Fruit fly (Drosophila melanogaster): Measurements from ENCODE around the gene Nin.
A peak's percentile ranks its signal among the peaks of the same experiment; 100 is the strongest.

Gene Nin

DNA sequence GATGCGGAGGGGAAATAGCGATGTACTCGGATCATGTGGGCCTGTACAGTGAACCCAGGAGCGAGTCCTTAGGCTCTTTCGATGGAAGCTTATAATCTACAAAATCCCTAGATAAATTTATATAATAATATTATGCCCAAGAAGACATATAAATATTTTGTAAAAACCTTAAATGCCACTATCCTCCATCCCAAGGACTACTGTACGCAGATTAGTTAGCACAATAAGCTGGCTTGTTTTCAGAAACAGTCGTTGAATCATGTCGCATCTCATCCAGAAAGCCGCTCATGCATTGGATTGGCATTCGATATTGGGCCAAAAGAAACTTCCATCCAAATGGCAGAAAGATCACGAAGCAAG is 9.9 kb upstream of the Nin start (continued):
- TF ChIP-seq OdsH (GFP tag; optimal IDR thresholded peaks at IDR 0.05) (peak; percentile 72), CG10631 (GFP tag; optimal IDR thresholded peaks at IDR 0.05) (peak; percentile 82), esn (GFP tag; optimal IDR thresholded peaks at IDR 0.05) (no peak), CG8632 (GFP tag; optimal IDR thresholded peaks at IDR 0.05) (peak; percentile 22), Sox102F (GFP tag; optimal IDR thresholded peaks at IDR 0.05) (no peak), spab (GFP tag; optimal IDR thresholded peaks at IDR 0.05) (peak; percentile 79), fd59A (GFP tag; optimal IDR thresholded peaks at IDR 0.05) (peak; percentile 84), CG34406 (GFP tag; optimal IDR thresholded peaks at IDR 0.05) (peak; percentile 29), Gug (GFP tag; IDR thresholded peaks at IDR 0.05) (no peak), dsx (GFP tag; optimal IDR thresholded peaks at IDR 0.05; ENCODE audit: poor library complexity, severe bottlenecking) (peak; percentile 64), Eip93F (GFP tag; optimal IDR thresholded peaks at IDR 0.05) (no peak), CG16779 (tag; optimal IDR thresholded peaks at IDR 0.05) (no peak), CG11762 (GFP tag; optimal IDR thresholded peaks at IDR 0.05; ENCODE audit: insufficient read depth) (no peak), achi (GFP tag; optimal IDR thresholded peaks at IDR 0.05) (peak; percentile 37), ss (GFP tag; optimal IDR thresholded peaks at IDR 0.05) (peak; percentile 28 to 60), fkh (GFP tag; optimal IDR thresholded peaks at IDR 0.05) (no peak), topi (GFP tag; optimal IDR thresholded peaks at IDR 0.05) (peak; percentile 4), pdm3 (GFP tag; optimal IDR thresholded peaks at IDR 0.05) (peak; percentile 58), CG9139 (GFP tag; optimal IDR thresholded peaks at IDR 0.05) (peak; percentile 48), cyc (GFP tag; optimal IDR thresholded peaks at IDR 0.05) (peak; percentile 20), CG15336 (GFP tag; IDR thresholded peaks at IDR 0.05) (no peak), CG3032 (tag; optimal IDR thresholded peaks at IDR 0.05) (peak; percentile 75), CG31627 (GFP tag; optimal IDR thresholded peaks at IDR 0.05) (no peak), eg (GFP tag; IDR thresholded peaks at IDR 0.05) (no peak), CG1621 (tag; optimal IDR thresholded peaks at IDR 0.05) (peak; percentile 74), salr (GFP tag; optimal IDR thresholded peaks at IDR 0.05) (peak in 1 of 2 experiments; percentile 46), CG6792 (GFP tag; optimal IDR thresholded peaks at IDR 0.05) (peak; percentile 42), CG6276 (GFP tag; optimal IDR thresholded peaks at IDR 0.05) (no peak)

DNA sequence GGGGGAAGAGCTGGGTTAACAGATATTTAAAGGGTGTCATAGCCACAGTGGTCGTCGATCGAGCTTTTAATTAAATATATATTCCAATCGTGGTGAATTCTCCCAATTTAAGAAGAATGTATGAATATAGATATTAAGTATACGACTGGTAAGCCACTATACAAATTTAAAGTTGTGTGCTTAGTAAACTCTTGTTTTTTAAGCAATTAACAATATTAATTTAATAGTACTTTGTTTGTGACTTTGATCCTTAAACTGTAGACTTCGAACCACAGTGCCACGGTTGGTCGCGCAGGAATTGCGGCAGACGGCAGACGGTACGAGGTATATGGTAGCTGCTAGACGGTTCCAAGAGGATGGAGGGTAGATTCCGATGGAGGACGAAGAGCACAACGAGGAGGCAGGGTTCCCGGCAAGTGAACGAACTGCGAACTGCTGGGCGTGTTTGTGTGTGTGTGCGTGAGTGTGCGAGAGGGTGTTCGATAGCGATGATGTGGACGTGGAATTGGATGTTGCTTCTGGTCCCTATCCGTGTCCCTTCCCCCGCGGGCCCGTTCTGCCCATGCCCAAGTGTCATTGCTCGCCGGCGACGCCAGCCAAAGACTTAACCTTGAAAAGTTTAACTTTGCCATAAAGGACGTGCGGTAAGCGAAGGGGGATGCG is 9.4 kb upstream of the Nin start:
- TF ChIP-seq CG11762 (GFP tag; optimal IDR thresholded peaks at IDR 0.05; ENCODE audit: insufficient read depth) = peak; percentile 68
- no peak for TF ChIP-seq fkh (GFP tag; optimal IDR thresholded peaks at IDR 0.05)
- peak; percentile 61 for TF ChIP-seq CG7368 (GFP tag; optimal IDR thresholded peaks at IDR 0.05)
- TF ChIP-seq Eip78C (GFP tag) = peak; percentile 98
- peak; percentile 62 to 82 for TF ChIP-seq salr (GFP tag; optimal IDR thresholded peaks at IDR 0.05)
- TF ChIP-seq CG3919 (GFP tag; optimal IDR thresholded peaks at IDR 0.05) = peak; percentile 87
- 0 out of 2 replicates have a peak, but pooled peaks have one; percentile 53 for TF ChIP-seq CG15336 (GFP tag; IDR thresholded peaks at IDR 0.05)
- peak; percentile 79 for TF ChIP-seq pdm3 (GFP tag; optimal IDR thresholded peaks at IDR 0.05)
- TF ChIP-seq fd59A (GFP tag; optimal IDR thresholded peaks at IDR 0.05) = peak; percentile 96
- TF ChIP-seq CG4318 (GFP tag; optimal IDR thresholded peaks at IDR 0.05) = no peak
- TF ChIP-seq dac (GFP tag; optimal IDR thresholded peaks at IDR 0.05) = no peak
- peak; percentile 70 for TF ChIP-seq CG11902 (GFP tag; optimal IDR thresholded peaks at IDR 0.05)
- peak; percentile 80 for TF ChIP-seq Sox15 (GFP tag; optimal IDR thresholded peaks at IDR 0.05)
- peak; percentile 24; the same call in 1 of the 2 replicates for TF ChIP-seq Gug (GFP tag; IDR thresholded peaks at IDR 0.05)
- TF ChIP-seq Ets21C (GFP tag; optimal IDR thresholded peaks at IDR 0.05) = peak; percentile 62
- peak; percentile 37 for TF ChIP-seq Lpt (GFP tag; optimal IDR thresholded peaks at IDR 0.05)
- TF ChIP-seq achi (GFP tag; optimal IDR thresholded peaks at IDR 0.05) = peak; percentile 86
- TF ChIP-seq CG8119 (GFP tag; IDR thresholded peaks at IDR 0.05) = peak; percentile 79
- peak; percentile 83 for TF ChIP-seq CG6792 (GFP tag; optimal IDR thresholded peaks at IDR 0.05)
- peak; percentile 95 for TF ChIP-seq dsx (GFP tag; optimal IDR thresholded peaks at IDR 0.05; ENCODE audit: poor library complexity, severe bottlenecking)
- TF ChIP-seq Ets96B (tag; optimal IDR thresholded peaks at IDR 0.05) = peak; percentile 97
- peak; percentile 85 for TF ChIP-seq CG8632 (GFP tag; optimal IDR thresholded peaks at IDR 0.05)
- TF ChIP-seq lz (GFP tag; optimal IDR thresholded peaks at IDR 0.05) = peak; percentile 80
- TF ChIP-seq CG8319 (GFP tag; optimal IDR thresholded peaks at IDR 0.05) = peak; percentile 77
- TF ChIP-seq esn (GFP tag; optimal IDR thresholded peaks at IDR 0.05) = peak; percentile 88
- TF ChIP-seq CG31627 (GFP tag; optimal IDR thresholded peaks at IDR 0.05) = peak; percentile 66
- TF ChIP-seq CG6163 (GFP tag; IDR thresholded peaks at IDR 0.05) = peak; percentile 74; the same call in 2 of the 3 replicates
- peak; percentile 23 for TF ChIP-seq fd85E (GFP tag; optimal IDR thresholded peaks at IDR 0.05)
- no peak; the same call in 2 of the 3 replicates for TF ChIP-seq eg (GFP tag; IDR thresholded peaks at IDR 0.05)
- peak; percentile 83 for TF ChIP-seq acj6 (GFP tag; optimal IDR thresholded peaks at IDR 0.05)
- TF ChIP-seq Sox14 (GFP tag; optimal IDR thresholded peaks at IDR 0.05) = peak; percentile 88
- peak; percentile 72 for TF ChIP-seq cyc (GFP tag; optimal IDR thresholded peaks at IDR 0.05)
- TF ChIP-seq CG6808 (GFP tag; optimal IDR thresholded peaks at IDR 0.05) = peak; percentile 96
- peak; percentile 86 for TF ChIP-seq CG16779 (tag; optimal IDR thresholded peaks at IDR 0.05)
- peak; percentile 97 for TF ChIP-seq CG3032 (tag; optimal IDR thresholded peaks at IDR 0.05)

All from whole organism, prepupa.